Worm (Caenorhabditis elegans): Measurements from ENCODE around the gene C50H11.8.

DNA sequence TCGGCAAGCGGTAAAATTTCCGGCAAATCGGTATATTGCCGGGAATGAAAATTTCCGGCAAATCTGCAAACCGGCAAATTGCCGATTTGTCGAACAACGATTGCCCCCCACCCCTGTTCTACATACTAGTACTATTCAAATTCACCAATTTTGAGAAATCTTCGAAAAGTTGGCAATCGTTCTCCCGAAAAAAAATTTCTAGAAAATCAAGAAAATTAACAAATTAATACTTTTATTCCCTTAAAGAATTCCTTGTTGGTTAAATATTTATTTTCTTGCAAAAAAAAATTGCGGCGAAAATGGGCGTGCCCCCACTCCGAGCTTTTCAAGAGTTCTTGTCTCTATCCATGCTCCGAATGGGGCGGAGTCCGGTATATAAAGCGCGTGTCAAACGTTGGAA lies at the start of gene C50H11.8:
- TF ChIP-seq cog-1 (tag; optimal IDR thresholded peaks at IDR 0.05) (no peak), flt-1 (GFP tag; IDR thresholded peaks at IDR 0.05) (no peak), T22C8.4 (GFP tag; IDR thresholded peaks at IDR 0.05) (no peak)
